Fruit fly (Drosophila melanogaster) whole organism, embryonic: Measurements from ENCODE around the gene kin17.
A peak's percentile ranks its signal among the peaks of the same experiment; 100 is the strongest.

ENCODE experiments used
- Abd-B ChIP-seq: fragments of 200-800 bp; sonication (Bioruptor generic); optimal IDR thresholded peaks from 2 replicates; lab custom pipeline; 2018; ENCODE audit warnings: missing biosample characterization, mild to moderate bottlenecking, missing genetic modification characterization, moderate library complexity
- CG11398 ChIP-seq: fragments of 200-800 bp; sonication (Bioruptor generic); optimal IDR thresholded peaks from 2 replicates; lab custom pipeline; 2016; ENCODE audit warnings: missing biosample characterization, missing genetic modification characterization
- CG12659 ChIP-seq: fragments of 200-800 bp; sonication (Bioruptor generic); optimal IDR thresholded peaks from 3 replicates; lab custom pipeline; 2017; ENCODE audit warnings: mild to moderate bottlenecking, missing biosample characterization, missing genetic modification reagents, missing genetic modification characterization
- CG13624 ChIP-seq: fragments of 200-800 bp; sonication (Bioruptor generic); optimal IDR thresholded peaks from 2 replicates; lab custom pipeline; 2016; ENCODE audit warnings: missing biosample characterization, missing genetic modification characterization
- CG17328 ChIP-seq: fragments of 200-800 bp; sonication (Bioruptor generic); IDR thresholded peaks from 2 replicates; pipeline ENCODE4 v1.3.6; 2022; ENCODE audit warnings: missing biosample characterization, missing genetic modification characterization
- CG17385 ChIP-seq: fragments of 200-800 bp; sonication (Bioruptor generic); optimal IDR thresholded peaks from 3 replicates; lab custom pipeline; 2018; ENCODE audit warnings: missing biosample characterization, mild to moderate bottlenecking, missing genetic modification characterization
- CG1792 ChIP-seq: fragments of 200-800 bp; sonication (Bioruptor generic); optimal IDR thresholded peaks from 2 replicates; lab custom pipeline; 2016; ENCODE audit warnings: missing biosample characterization, missing genetic modification characterization
- CG18619 ChIP-seq: fragments of 200-800 bp; sonication (Bioruptor generic); optimal IDR thresholded peaks from 3 replicates; lab custom pipeline; 2017; ENCODE audit warnings: missing biosample characterization, mild to moderate bottlenecking, missing genetic modification characterization
- CG2712 ChIP-seq: fragments of 200-800 bp; optimal IDR thresholded peaks from 3 replicates; lab custom pipeline; 2019; ENCODE audit warnings: missing biosample characterization, mild to moderate bottlenecking, missing genetic modification characterization, moderate library complexity
- CG30020 ChIP-seq: fragments of 200-800 bp; optimal IDR thresholded peaks from 2 replicates; lab custom pipeline; 2019; ENCODE audit warnings: missing biosample characterization, mild to moderate bottlenecking, missing genetic modification characterization, moderate library complexity
- CG32767 ChIP-seq: fragments of 200-800 bp; sonication (Bioruptor generic); IDR thresholded peaks from 2 replicates; pipeline ENCODE4 v1.3.6; 2022; ENCODE audit warnings: missing biosample characterization, missing genetic modification characterization
- CG3281 ChIP-seq: fragments of 200-800 bp; sonication (Bioruptor generic); optimal IDR thresholded peaks from 3 replicates; lab custom pipeline; 2017; ENCODE audit warnings: missing biosample characterization, mild to moderate bottlenecking, missing genetic modification characterization
- CG4360 ChIP-seq: fragments of 200-800 bp; sonication (Bioruptor generic); IDR thresholded peaks from 2 replicates; pipeline ENCODE4 v1.3.6; 2022; ENCODE audit warnings: missing biosample characterization, missing genetic modification characterization
- CG4854 ChIP-seq: fragments of 200-800 bp; sonication (Bioruptor generic); optimal IDR thresholded peaks from 2 replicates; lab custom pipeline; 2016; ENCODE audit warnings: missing biosample characterization, missing genetic modification characterization, inconsistent platforms
- CG7271 ChIP-seq: fragments of 200-800 bp; sonication (Bioruptor generic); optimal IDR thresholded peaks from 2 replicates; lab custom pipeline; 2018; ENCODE audit warnings: missing biosample characterization, mild to moderate bottlenecking, missing genetic modification characterization, moderate library complexity
- CG7372 ChIP-seq: fragments of 200-800 bp; sonication (Bioruptor generic); IDR thresholded peaks from 2 replicates; pipeline ENCODE4 v1.3.6; 2022; ENCODE audit warnings: missing biosample characterization, missing genetic modification characterization
- CG9215 ChIP-seq: fragments of 200-800 bp; sonication (Bioruptor generic); IDR thresholded peaks from 2 replicates; pipeline ENCODE4 v1.3.6; 2022; ENCODE audit warnings: missing biosample characterization, missing genetic modification characterization
- CG9876 ChIP-seq: fragments of 200-800 bp; sonication (Bioruptor generic); optimal IDR thresholded peaks from 2 replicates; lab custom pipeline; 2016; ENCODE audit warnings: missing biosample characterization, missing genetic modification characterization
- Elba2 ChIP-seq: fragments of 200-800 bp; sonication (Bioruptor generic); optimal IDR thresholded peaks from 3 replicates; lab custom pipeline; 2016; ENCODE audit warnings: missing biosample characterization, missing genetic modification characterization
- HLHmδ ChIP-seq: fragments of 200-800 bp; sonication (Bioruptor generic); optimal IDR thresholded peaks from 2 replicates; lab custom pipeline; 2018; ENCODE audit warnings: missing biosample characterization, mild to moderate bottlenecking, missing genetic modification characterization, moderate library complexity
- Lim3 ChIP-seq: fragments of 200-800 bp; sonication (Bioruptor generic); IDR thresholded peaks from 2 replicates; pipeline ENCODE4 v1.3.6; 2022; ENCODE audit warnings: missing biosample characterization, missing genetic modification characterization
- Neu2 ChIP-seq: fragments of 200-800 bp; sonication (Bioruptor generic); optimal IDR thresholded peaks from 3 replicates; lab custom pipeline; 2016; ENCODE audit warnings: missing biosample characterization, missing genetic modification characterization, borderline replicate concordance
- Opbp ChIP-seq: fragments of 200-800 bp; sonication (Bioruptor generic); IDR thresholded peaks from 3 replicates; pipeline ENCODE4 v1.3.6; 2022; ENCODE audit warnings: missing biosample characterization, missing genetic modification characterization; ENCODE audit not compliant: partially characterized antibody
- PHDP ChIP-seq: fragments of 200-800 bp; sonication (Bioruptor generic); optimal IDR thresholded peaks from 3 replicates; lab custom pipeline; 2018; ENCODE audit warnings: missing biosample characterization, mild to moderate bottlenecking, missing genetic modification characterization, moderate library complexity
- al ChIP-seq: fragments of 200-800 bp; sonication (Bioruptor generic); IDR thresholded peaks from 2 replicates; pipeline ENCODE4 v1.3.6; 2022; ENCODE audit warnings: missing biosample characterization, missing genetic modification characterization
- ap ChIP-seq: fragments of 200-800 bp; sonication (Bioruptor generic); IDR thresholded peaks from 2 replicates; pipeline ENCODE4 v1.3.6; 2022; ENCODE audit warnings: missing biosample characterization, missing genetic modification characterization
- btn ChIP-seq: fragments of 200-800 bp; sonication (Bioruptor generic); optimal IDR thresholded peaks from 2 replicates; lab custom pipeline; 2016; ENCODE audit warnings: missing biosample characterization, missing genetic modification characterization
- ci ChIP-seq: fragments of 200-800 bp; sonication (Bioruptor generic); IDR thresholded peaks from 3 replicates; pipeline ENCODE4 v1.3.6; 2022; ENCODE audit warnings: missing biosample characterization, missing genetic modification characterization
- dpn ChIP-seq, 2 experiments: fragments of 200-800 bp; sonication (Bioruptor generic); optimal IDR thresholded peaks; 3 replicates each; lab custom pipeline; 2016; ENCODE audit warnings: missing biosample characterization in 2 of 2, missing genetic modification characterization in 2 of 2
- fru ChIP-seq: fragments of >200 bp; optimal IDR thresholded peaks from 2 replicates; lab custom pipeline; 2017
- gem ChIP-seq: fragments of 200-800 bp; sonication (Bioruptor generic); optimal IDR thresholded peaks from 2 replicates; lab custom pipeline; 2019; ENCODE audit warnings: missing biosample characterization, mild to moderate bottlenecking, missing genetic modification characterization, moderate library complexity
- her ChIP-seq: fragments of 200-800 bp; sonication (Bioruptor generic); optimal IDR thresholded peaks from 2 replicates; lab custom pipeline; 2016; ENCODE audit warnings: missing biosample characterization, missing genetic modification characterization
- insv ChIP-seq, 2 experiments: fragments of 200-800 bp; sonication (Bioruptor generic); optimal IDR thresholded peaks; 3 replicates each; lab custom pipeline; 2016 to 2018; ENCODE audit warnings: missing biosample characterization in 2 of 2, missing genetic modification characterization in 2 of 2
- jumu ChIP-seq: fragments of 200-800 bp; sonication (Bioruptor generic); optimal IDR thresholded peaks from 3 replicates; lab custom pipeline; 2016; ENCODE audit warnings: missing biosample characterization, missing genetic modification characterization
- knrl ChIP-seq: fragments of 200-800 bp; sonication (Bioruptor generic); IDR thresholded peaks from 3 replicates; pipeline ENCODE4 v1.3.6; 2022; ENCODE audit warnings: missing biosample characterization, missing genetic modification characterization; ENCODE audit not compliant: partially characterized antibody
- mld ChIP-seq: fragments of 200-800 bp; sonication (Bioruptor generic); IDR thresholded peaks from 3 replicates; pipeline ENCODE4 v1.3.6; 2022; ENCODE audit warnings: missing biosample characterization, missing genetic modification characterization; ENCODE audit not compliant: partially characterized antibody
- pum ChIP-seq: fragments of 200-800 bp; sonication (Bioruptor generic); optimal IDR thresholded peaks from 2 replicates; lab custom pipeline; 2016; ENCODE audit warnings: missing biosample characterization, missing genetic modification characterization
- repo ChIP-seq: fragments of 200-800 bp; sonication (Bioruptor generic); optimal IDR thresholded peaks from 2 replicates; lab custom pipeline; 2016; ENCODE audit warnings: missing biosample characterization, missing genetic modification characterization
- rib ChIP-seq: fragments of 200-800 bp; sonication (Bioruptor generic); IDR thresholded peaks from 2 replicates; pipeline ENCODE4 v1.3.6; 2022; ENCODE audit warnings: missing biosample characterization, missing genetic modification characterization
- sc ChIP-seq, 3 experiments: fragments of >200 bp in 2 of 3; fragments of 200-800 bp in 1 of 3; sonication (Bioruptor generic) in 1 of 3; optimal IDR thresholded peaks; 2 replicates in 2 of 3; 3 replicates in 1 of 3; lab custom pipeline; 2017; ENCODE audit warnings: mild to moderate bottlenecking in 1 of 3, missing biosample characterization in 1 of 3, missing genetic modification characterization in 1 of 3, missing genetic modification reagents in 1 of 3
- schlank ChIP-seq: fragments of 200-800 bp; sonication (Bioruptor generic); optimal IDR thresholded peaks from 2 replicates; lab custom pipeline; 2018; ENCODE audit warnings: missing biosample characterization, mild to moderate bottlenecking, missing genetic modification characterization
- seq ChIP-seq: fragments of 200-800 bp; sonication (Bioruptor generic); IDR thresholded peaks from 2 replicates; pipeline ENCODE4 v1.3.6; 2022; ENCODE audit warnings: missing biosample characterization, missing genetic modification characterization
- slou ChIP-seq: fragments of 200-800 bp; sonication (Bioruptor generic); optimal IDR thresholded peaks from 3 replicates; lab custom pipeline; 2016; ENCODE audit warnings: missing biosample characterization, missing genetic modification characterization
- tll ChIP-seq, 2 experiments: fragments of 200-800 bp in 1 of 2; fragments of >200 bp in 1 of 2; sonication (Bioruptor generic) in 1 of 2; optimal IDR thresholded peaks; 2 replicates each; lab custom pipeline; 2017 to 2019; ENCODE audit warnings: missing biosample characterization in 2 of 2, missing genetic modification characterization in 2 of 2, mild to moderate bottlenecking in 1 of 2, moderate library complexity in 1 of 2
- ttk ChIP-seq: fragments of 200-800 bp; sonication (Bioruptor generic); IDR thresholded peaks from 2 replicates; pipeline ENCODE4 v2.1.2; 2022; ENCODE audit warnings: missing biosample characterization, missing genetic modification characterization
- wek ChIP-seq: fragments of 200-800 bp; sonication (Bioruptor generic); optimal IDR thresholded peaks from 3 replicates; lab custom pipeline; 2018; ENCODE audit warnings: missing biosample characterization, mild to moderate bottlenecking, missing genetic modification characterization, moderate library complexity
- wor ChIP-seq: fragments of 200-800 bp; sonication (Bioruptor generic); IDR thresholded peaks from 2 replicates; pipeline ENCODE4 v1.3.6; 2022; ENCODE audit warnings: missing biosample characterization, missing genetic modification characterization
- zen ChIP-seq: fragments of 200-800 bp; sonication (Bioruptor generic); optimal IDR thresholded peaks from 3 replicates; lab custom pipeline; 2018; ENCODE audit warnings: missing biosample characterization, mild to moderate bottlenecking, missing genetic modification characterization, moderate library complexity
- zfh2 ChIP-seq: fragments of 200-800 bp; sonication (Bioruptor generic); optimal IDR thresholded peaks from 2 replicates; lab custom pipeline; 2016; ENCODE audit warnings: missing biosample characterization, missing genetic modification characterization

Gene kin17

dm6 chr3L:20347762-20348580 lies 8.6 kb upstream of the kin17 start, which contains the start of the genes Rbbp5 and eRF1 (continued):
- peak; percentile 63 for TF ChIP-seq ap (GFP tag; lab: Robert Waterston, UW)
- no peak for TF ChIP-seq CG4360 (GFP tag; lab: Robert Waterston, UW)
- TF ChIP-seq gem (tag; lab: Kevin White, UChicago), result peak; percentile 89
- no peak for TF ChIP-seq CG32767
- TF ChIP-seq wek, result no peak
- TF ChIP-seq insv (GFP tag; optimal IDR thresholded peaks at IDR 0.05; lab: Kevin White, UChicago), result peak in 1 of 2 experiments; percentile 47
- TF ChIP-seq Neu2 (GFP tag; lab: Kevin White, UChicago), result no peak
- TF ChIP-seq knrl, result peak; percentile 93
- TF ChIP-seq Opbp (GFP tag; lab: Robert Waterston, UW), result peak; percentile 94
- TF ChIP-seq CG1792, result no peak
- peak; percentile 68 for TF ChIP-seq CG13624
- peak; percentile 75 for TF ChIP-seq CG17328 (GFP tag; lab: Robert Waterston, UW)
- TF ChIP-seq dpn (GFP tag; optimal IDR thresholded peaks at IDR 0.05; lab: Kevin White, UChicago), result peak; percentile 62 to 80
- peak; percentile 33 for TF ChIP-seq jumu (GFP tag; lab: Kevin White, UChicago)
- TF ChIP-seq PHDP (tag; lab: Kevin White, UChicago), result peak; percentile 73
- TF ChIP-seq CG9215 (GFP tag; lab: Robert Waterston, UW), result peak; percentile 79
- TF ChIP-seq btn (GFP tag; lab: Kevin White, UChicago), result no peak
- TF ChIP-seq Abd-B (GFP tag; lab: Kevin White, UChicago), result peak; percentile 72
- no peak for TF ChIP-seq repo (GFP tag; lab: Kevin White, UChicago)
- TF ChIP-seq CG2712 (tag; lab: Kevin White, UChicago), result peak; percentile 85
- no peak for TF ChIP-seq tll (GFP tag; optimal IDR thresholded peaks at IDR 0.05; lab: Kevin White, UChicago)
- TF ChIP-seq Lim3 (GFP tag; lab: Robert Waterston, UW), result no peak
- peak; percentile 80 for TF ChIP-seq zfh2 (GFP tag; lab: Kevin White, UChicago)
- TF ChIP-seq HLHmδ (GFP tag; lab: Kevin White, UChicago), result no peak
- TF ChIP-seq CG4854 (GFP tag; lab: Kevin White, UChicago), result peak; percentile 26
- TF ChIP-seq CG30020 (tag; lab: Kevin White, UChicago), result peak; percentile 74
- TF ChIP-seq her (GFP tag; lab: Kevin White, UChicago), result peak; percentile 7
- TF ChIP-seq CG11398 (GFP tag; lab: Kevin White, UChicago), result no peak
- TF ChIP-seq ttk, result no peak; the same call in 1 of the 2 replicates
- TF ChIP-seq rib, result no peak
- peak; percentile 41; the same call in 1 of the 2 replicates for TF ChIP-seq seq (GFP tag; lab: Robert Waterston, UW)
- TF ChIP-seq CG7271 (tag; lab: Kevin White, UChicago), result no peak
- no peak for TF ChIP-seq fru (lab: Kevin White, UChicago)
- peak; percentile 53 for TF ChIP-seq Elba2
- peak; percentile 91 for TF ChIP-seq mld (GFP tag; lab: Robert Waterston, UW)
- peak; percentile 82 for TF ChIP-seq CG7372 (GFP tag; lab: Robert Waterston, UW)
- peak; percentile 30 for TF ChIP-seq CG3281 (GFP tag; lab: Kevin White, UChicago)
- peak; percentile 79 for TF ChIP-seq zen (tag; lab: Kevin White, UChicago)
- TF ChIP-seq slou (GFP tag; lab: Kevin White, UChicago), result peak; percentile 74
- peak; percentile 40 for TF ChIP-seq CG18619
- TF ChIP-seq CG12659 (GFP tag; lab: Kevin White, UChicago), result peak; percentile 91
- no peak for TF ChIP-seq sc (optimal IDR thresholded peaks at IDR 0.05; lab: Kevin White, UChicago)
- TF ChIP-seq sc (GFP tag; optimal IDR thresholded peaks at IDR 0.05; lab: Kevin White, UChicago), result peak; percentile 7
- peak; percentile 38 for TF ChIP-seq CG9876 (GFP tag; lab: Kevin White, UChicago)
- TF ChIP-seq pum (GFP tag; lab: Kevin White, UChicago), result peak; percentile 32
- peak; percentile 47 for TF ChIP-seq wor (GFP tag; lab: Robert Waterston, UW)
- TF ChIP-seq al (GFP tag; lab: Robert Waterston, UW), result peak; percentile 82
- TF ChIP-seq CG17385 (GFP tag; lab: Kevin White, UChicago), result peak; percentile 95
- TF ChIP-seq ci (GFP tag; lab: Robert Waterston, UW), result no peak
- no peak for TF ChIP-seq schlank
